Worm (Caenorhabditis elegans): ENCODE measurements around the gene F20D6.2.

ce11 chrV:8195889-8196418 is 10.1 kb downstream of the F20D6.2 start, which contains the start of gene F20D6.10:
- TF ChIP-seq snpc-4 (tag; optimal IDR thresholded peaks at IDR 0.05) (no peak), ces-1 (GFP tag; optimal IDR thresholded peaks at IDR 0.05) (no peak), mdl-1 (tag; optimal IDR thresholded peaks at IDR 0.05) (no peak), egl-27 (tag; optimal IDR thresholded peaks at IDR 0.05) (no peak), isw-1 (GFP tag; IDR thresholded peaks at IDR 0.05) (no peak), fos-1 (tag; optimal IDR thresholded peaks at IDR 0.05) (no peak), ztf-11 (tag; optimal IDR thresholded peaks at IDR 0.05) (no peak), nhr-77 (tag; optimal IDR thresholded peaks at IDR 0.05) (no peak)
